Worm (Caenorhabditis elegans) whole organism, L3 larva: Measurements from ENCODE around the gene Y19D2B.2.

Experiments
- aly-2 ChIP-seq: fragments of 150-350 bp; optimal IDR thresholded peaks from 2 replicates; lab custom pipeline; 2014; ENCODE audit warnings: missing biosample characterization, missing genetic modification characterization
- ama-1 ChIP-seq: fragments of 150-350 bp; optimal IDR thresholded peaks from 2 replicates; lab custom pipeline; 2018
- ceh-16 ChIP-seq: sonication (generic microtip); optimal IDR thresholded peaks from 2 replicates; lab custom pipeline; 2017; ENCODE audit warnings: missing biosample characterization, missing genetic modification characterization
- ceh-28 ChIP-seq: fragments of 150-350 bp; optimal IDR thresholded peaks from 2 replicates; lab custom pipeline; 2014; ENCODE audit warnings: missing biosample characterization, missing genetic modification reagents, missing genetic modification characterization
- ceh-9 ChIP-seq: sonication (generic microtip); optimal IDR thresholded peaks from 2 replicates; lab custom pipeline; 2018; ENCODE audit warnings: missing biosample characterization, missing genetic modification characterization
- daf-12 ChIP-seq: fragments of 150-350 bp; optimal IDR thresholded peaks from 2 replicates; lab custom pipeline; 2014; ENCODE audit warnings: missing biosample characterization, missing genetic modification reagents, missing genetic modification characterization
- egl-27 ChIP-seq: sonication (generic microtip); optimal IDR thresholded peaks from 4 replicates; lab custom pipeline; 2017; ENCODE audit warnings: missing biosample characterization, missing genetic modification reagents, missing genetic modification characterization
- egl-5 ChIP-seq: fragments of 150-350 bp; optimal IDR thresholded peaks from 2 replicates; lab custom pipeline; 2017; ENCODE audit warnings: missing biosample characterization, missing genetic modification reagents, missing genetic modification characterization, inconsistent platforms
- elt-2 ChIP-seq: sonication (generic microtip); optimal IDR thresholded peaks from 2 replicates; lab custom pipeline; 2016; ENCODE audit warnings: missing genetic modification reagents, mild to moderate bottlenecking, missing genetic modification characterization, missing compliant biosample characterization
- elt-3 ChIP-seq, 3 experiments: fragments of 150-350 bp in 1 of 3; sonication (generic microtip) in 2 of 3; optimal IDR thresholded peaks; 2 replicates in 2 of 3; 4 replicates in 1 of 3; lab custom pipeline; 2014 to 2017; ENCODE audit warnings: missing biosample characterization in 3 of 3, missing genetic modification characterization in 3 of 3
- fkh-10 ChIP-seq: sonication (generic microtip); optimal IDR thresholded peaks from 2 replicates; lab custom pipeline; 2017; ENCODE audit warnings: missing biosample characterization, missing genetic modification reagents, missing genetic modification characterization
- fkh-2 ChIP-seq: fragments of 150-350 bp; optimal IDR thresholded peaks from 2 replicates; lab custom pipeline; 2014; ENCODE audit warnings: missing biosample characterization, missing genetic modification reagents, missing genetic modification characterization
- fos-1 ChIP-seq: fragments of 150-350 bp; optimal IDR thresholded peaks from 2 replicates; lab custom pipeline; 2014; ENCODE audit warnings: missing biosample characterization, missing genetic modification characterization
- hmg-11 ChIP-seq: sonication (generic microtip); optimal IDR thresholded peaks from 2 replicates; lab custom pipeline; 2016; ENCODE audit warnings: missing genetic modification characterization, missing compliant biosample characterization
- jun-1 ChIP-seq: fragments of 150-350 bp; optimal IDR thresholded peaks from 2 replicates; lab custom pipeline; 2014; ENCODE audit warnings: missing biosample characterization, missing genetic modification reagents, missing genetic modification characterization
- lin-39 ChIP-seq: fragments of 150-350 bp; optimal IDR thresholded peaks from 2 replicates; lab custom pipeline; 2018; ENCODE audit warnings: missing biosample characterization, missing genetic modification reagents, missing genetic modification characterization
- mdl-1 ChIP-seq: fragments of 150-350 bp; optimal IDR thresholded peaks from 2 replicates; lab custom pipeline; 2014; ENCODE audit warnings: missing biosample characterization, missing genetic modification characterization
- mml-1 ChIP-seq: fragments of 150-350 bp; sonication (generic microtip); optimal IDR thresholded peaks from 3 replicates; lab custom pipeline; 2014; ENCODE audit warnings: missing biosample characterization, missing genetic modification characterization
- nfya-1 ChIP-seq: sonication (generic microtip); optimal IDR thresholded peaks from 2 replicates; lab custom pipeline; 2017; ENCODE audit warnings: missing genetic modification characterization, mild to moderate bottlenecking, missing compliant biosample characterization, antibody characterized with exemption, moderate library complexity; ENCODE audit not compliant: insufficient read depth
- nhr-12 ChIP-seq: fragments of 150-350 bp; optimal IDR thresholded peaks from 2 replicates; lab custom pipeline; 2014; ENCODE audit warnings: missing biosample characterization, missing genetic modification characterization
- nhr-23 ChIP-seq: fragments of 150-350 bp; optimal IDR thresholded peaks from 2 replicates; lab custom pipeline; 2014; ENCODE audit warnings: missing biosample characterization, missing genetic modification reagents, missing genetic modification characterization
- nhr-237 ChIP-seq: fragments of 150-350 bp; optimal IDR thresholded peaks from 2 replicates; lab custom pipeline; 2014; ENCODE audit warnings: missing biosample characterization, missing genetic modification characterization
- nhr-25 ChIP-seq: sonication (generic microtip); optimal IDR thresholded peaks from 2 replicates; lab custom pipeline; 2017; ENCODE audit warnings: missing biosample characterization, missing genetic modification characterization
- nhr-28 ChIP-seq: fragments of 150-350 bp; optimal IDR thresholded peaks from 2 replicates; lab custom pipeline; 2014; ENCODE audit warnings: missing biosample characterization, missing genetic modification characterization
- nhr-43 ChIP-seq: sonication (generic microtip); optimal IDR thresholded peaks from 2 replicates; lab custom pipeline; 2016; ENCODE audit warnings: mild to moderate bottlenecking, missing genetic modification characterization, missing compliant biosample characterization; ENCODE audit not compliant: poor library complexity, severe bottlenecking
- nhr-67 ChIP-seq: fragments of 150-350 bp; optimal IDR thresholded peaks from 2 replicates; lab custom pipeline; 2014; ENCODE audit warnings: missing biosample characterization, missing genetic modification characterization
- nhr-76 ChIP-seq: fragments of 150-350 bp; sonication (generic microtip); optimal IDR thresholded peaks from 5 replicates; lab custom pipeline; 2014; ENCODE audit warnings: missing biosample characterization, missing genetic modification characterization
- nhr-77 ChIP-seq: fragments of 150-350 bp; optimal IDR thresholded peaks from 2 replicates; lab custom pipeline; 2014; ENCODE audit warnings: missing biosample characterization, missing genetic modification characterization
- pha-4 ChIP-seq: fragments of 150-350 bp; optimal IDR thresholded peaks from 2 replicates; lab custom pipeline; 2014; ENCODE audit warnings: missing biosample characterization, missing genetic modification reagents, missing genetic modification characterization
- pqm-1 ChIP-seq: fragments of 150-350 bp; optimal IDR thresholded peaks from 2 replicates; lab custom pipeline; 2017; ENCODE audit warnings: missing biosample characterization, missing genetic modification characterization, inconsistent platforms
- sea-2 ChIP-seq: fragments of 150-350 bp; sonication (generic microtip); optimal IDR thresholded peaks from 4 replicates; lab custom pipeline; 2014; ENCODE audit warnings: missing biosample characterization, missing genetic modification reagents, missing genetic modification characterization
- skn-1 ChIP-seq: fragments of 150-350 bp; optimal IDR thresholded peaks from 2 replicates; lab custom pipeline; 2014; ENCODE audit warnings: missing biosample characterization, missing genetic modification characterization
- unc-39 ChIP-seq: sonication (generic microtip); optimal IDR thresholded peaks from 4 replicates; lab custom pipeline; 2017; ENCODE audit warnings: missing biosample characterization, missing genetic modification characterization
- zag-1 ChIP-seq: fragments of 150-350 bp; optimal IDR thresholded peaks from 2 replicates; lab custom pipeline; 2014; ENCODE audit warnings: missing biosample characterization, missing genetic modification characterization
- ztf-11 ChIP-seq: fragments of 150-350 bp; optimal IDR thresholded peaks from 2 replicates; lab custom pipeline; 2014; ENCODE audit warnings: missing biosample characterization, missing genetic modification characterization
- ztf-4 ChIP-seq: fragments of 150-350 bp; optimal IDR thresholded peaks from 2 replicates; lab custom pipeline; 2014; ENCODE audit warnings: missing biosample characterization, missing genetic modification characterization

Gene Y19D2B.2

DNA sequence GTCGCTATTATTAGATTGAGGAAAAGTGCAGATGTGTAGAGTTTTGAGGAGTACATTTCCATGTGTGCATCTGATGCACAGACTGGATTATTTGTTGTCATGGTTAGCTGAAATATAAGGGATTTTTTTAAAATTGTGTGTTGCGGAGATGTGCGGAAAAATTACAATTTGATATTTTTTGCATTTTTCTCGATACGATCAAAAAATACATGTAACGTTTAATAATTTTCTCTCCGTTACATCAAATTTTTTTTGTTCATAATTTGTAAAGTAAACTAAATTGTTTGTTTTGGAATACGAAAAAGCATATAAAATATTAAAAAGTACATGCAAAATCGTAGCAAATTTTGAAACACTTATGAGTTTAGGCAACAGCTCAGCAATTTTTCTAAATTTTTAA lies 13.8 kb upstream of the Y19D2B.2 start, which contains the start of gene sra-11:
Gene sra-11 (minus strand): TSS at position 101 of the 400 bp plus-strand sequence.
- no peak for TF ChIP-seq nhr-28 (tag; lab: Kevin White, UChicago)
- TF ChIP-seq nhr-77 (tag; lab: Kevin White, UChicago): no peak
- no peak for TF ChIP-seq fos-1 (tag; lab: Kevin White, UChicago)
- TF ChIP-seq nhr-67 (tag; lab: Kevin White, UChicago): no peak
- TF ChIP-seq nhr-43 (tag; lab: Kevin White, UChicago): no peak
- no peak for TF ChIP-seq ztf-11 (tag; lab: Kevin White, UChicago)
- no peak for TF ChIP-seq skn-1 (tag; lab: Kevin White, UChicago)

DNA sequence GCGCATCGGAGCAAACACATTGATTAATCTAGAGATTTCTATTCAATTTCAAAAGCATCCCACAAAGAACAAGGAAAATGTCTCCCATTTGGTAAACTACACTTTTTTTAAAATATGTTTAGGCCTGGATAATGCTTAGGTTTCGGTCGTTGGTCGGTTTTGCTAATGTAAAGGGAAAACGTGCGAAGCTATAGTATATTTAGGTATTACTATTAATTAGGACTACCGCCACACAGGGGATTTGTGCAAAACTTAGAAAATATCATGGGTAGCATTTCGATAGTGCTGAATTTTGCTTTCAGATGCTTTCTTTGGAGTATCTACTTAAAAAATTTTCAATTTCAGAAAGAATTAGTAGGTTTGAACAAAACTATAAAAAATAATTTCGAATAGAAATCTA lies 11.1 kb upstream of the Y19D2B.2 start:
- TF ChIP-seq ztf-11 (tag; lab: Kevin White, UChicago): no peak
- no peak for TF ChIP-seq daf-12 (tag; lab: Kevin White, UChicago)
- TF ChIP-seq nhr-23 (tag; lab: Kevin White, UChicago): no peak
- TF ChIP-seq mml-1 (tag; lab: Kevin White, UChicago): no peak
- no peak for TF ChIP-seq fkh-10
- TF ChIP-seq sea-2: no peak
- no peak for TF ChIP-seq nhr-237
- TF ChIP-seq pha-4: no peak
- TF ChIP-seq jun-1 (tag; lab: Kevin White, UChicago): no peak
- no peak for TF ChIP-seq nhr-28 (tag; lab: Kevin White, UChicago)
- no peak for TF ChIP-seq nhr-12 (tag; lab: Kevin White, UChicago)

DNA sequence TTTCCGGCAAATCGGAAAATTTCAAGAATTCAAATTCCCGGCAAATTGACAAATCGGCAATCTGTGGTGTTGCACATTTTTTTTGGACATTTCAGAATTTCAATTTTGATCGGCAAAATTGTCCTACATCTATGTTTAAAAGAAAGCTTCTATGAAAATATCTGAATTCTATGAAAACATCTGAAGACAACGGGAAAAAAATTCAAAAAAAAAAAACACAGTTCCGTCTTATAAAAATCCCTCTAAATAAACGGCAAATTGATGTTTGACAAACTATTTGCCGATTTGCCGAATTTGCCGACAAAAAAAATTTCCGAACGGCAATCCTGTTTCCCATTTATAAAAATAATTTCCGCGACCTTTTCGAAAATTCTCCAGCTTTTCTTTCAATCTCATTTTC lies 9.7 kb upstream of the Y19D2B.2 start, which contains the start of gene F44F4.15:
Gene F44F4.15 (plus strand): TSS at position 301 of the 400 bp plus-strand sequence.
- TF ChIP-seq ztf-4 (tag; lab: Kevin White, UChicago) (no peak), nfya-1 (tag; lab: Kevin White, UChicago) (no peak), zag-1 (tag; lab: Kevin White, UChicago) (no peak), hmg-11 (tag; lab: Kevin White, UChicago) (no peak), ceh-16 (tag; lab: Kevin White, UChicago) (no peak), egl-5 (tag; lab: Kevin White, UChicago) (no peak), mdl-1 (tag; lab: Kevin White, UChicago) (no peak), nhr-25 (tag; lab: Kevin White, UChicago) (no peak), nhr-67 (tag; lab: Kevin White, UChicago) (no peak), unc-39 (tag; lab: Kevin White, UChicago) (no peak), ceh-28 (tag; lab: Kevin White, UChicago) (no peak), fkh-2 (tag; lab: Kevin White, UChicago) (no peak), elt-2 (tag; lab: Kevin White, UChicago) (no peak), nhr-28 (tag; lab: Kevin White, UChicago) (no peak), skn-1 (tag; lab: Kevin White, UChicago) (no peak), ama-1 (no peak), aly-2 (tag; lab: Kevin White, UChicago) (no peak), pqm-1 (tag; lab: Kevin White, UChicago) (no peak), lin-39 (tag; lab: Kevin White, UChicago) (no peak)

DNA sequence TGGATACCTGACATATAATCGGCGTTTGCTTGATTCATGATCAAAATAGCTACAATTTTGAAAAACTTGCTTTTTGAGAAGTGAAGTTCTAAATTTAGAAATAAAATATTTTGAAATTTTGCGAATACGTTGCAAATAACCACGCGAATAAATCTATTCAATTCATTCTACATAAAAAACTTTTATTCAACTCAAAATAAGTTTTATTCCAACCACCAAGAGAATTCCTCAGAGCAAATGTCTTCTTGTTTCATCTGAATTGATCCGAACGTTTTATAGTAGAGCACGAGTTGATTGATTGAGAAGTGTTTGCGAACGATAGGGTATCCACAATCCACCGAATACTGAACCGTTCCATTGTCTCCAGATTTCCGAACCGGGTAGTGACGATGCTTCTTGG lies 8.3 kb upstream of the Y19D2B.2 start, which contains the start of gene F44F4.9:
Gene F44F4.9 (minus strand): TSS at position 101 of the 400 bp plus-strand sequence.
- TF ChIP-seq nhr-23 (tag; lab: Kevin White, UChicago) (no peak), nhr-25 (tag; lab: Kevin White, UChicago) (no peak), ceh-9 (no peak), elt-3 (tag; optimal IDR thresholded peaks at IDR 0.05; lab: Kevin White, UChicago) (no peak), skn-1 (tag; lab: Kevin White, UChicago) (no peak), nhr-76 (tag; lab: Kevin White, UChicago) (no peak), egl-27 (no peak), mdl-1 (tag; lab: Kevin White, UChicago) (no peak)
